Fruit fly (Drosophila melanogaster) whole organism, embryonic: ENCODE results near the gene CG11882.

Source experiments
- Awh ChIP-seq: fragments of 200-800 bp; sonication (Bioruptor generic); IDR thresholded peaks from 2 replicates; pipeline ENCODE4, ENCODE4 v1.3.6; 2022; ENCODE audit warnings: missing biosample characterization, missing genetic modification characterization
- BEAF-32 ChIP-seq: fragments of 200-800 bp; sonication (Bioruptor generic); optimal IDR thresholded peaks from 3 replicates; lab custom pipeline; 2017; ENCODE audit warnings: missing biosample characterization, missing genetic modification characterization, mild to moderate bottlenecking, moderate library complexity, missing genetic modification reagents
- Bdp1 ChIP-seq: fragments of 200-800 bp; sonication (Bioruptor generic); optimal IDR thresholded peaks from 3 replicates; lab custom pipeline; 2016; ENCODE audit warnings: missing biosample characterization, missing genetic modification characterization
- CG10366 ChIP-seq: fragments of 200-800 bp; sonication (Bioruptor generic); IDR thresholded peaks from 2 replicates; pipeline ENCODE4 v1.3.6; 2022; ENCODE audit warnings: missing biosample characterization, missing genetic modification characterization
- CG10462 ChIP-seq: fragments of 200-800 bp; sonication (Bioruptor generic); optimal IDR thresholded peaks from 2 replicates; lab custom pipeline; 2016; ENCODE audit warnings: missing biosample characterization, missing genetic modification characterization
- CG11093 ChIP-seq: fragments of 200-800 bp; sonication (Bioruptor generic); IDR thresholded peaks from 3 replicates; pipeline ENCODE4 v1.3.6; 2022; ENCODE audit warnings: missing biosample characterization, missing genetic modification characterization
- CG14965 ChIP-seq: fragments of 200-800 bp; sonication (Bioruptor generic); optimal IDR thresholded peaks from 2 replicates; lab custom pipeline; 2016; ENCODE audit warnings: missing biosample characterization, missing genetic modification characterization, borderline replicate concordance
- CG18011 ChIP-seq: fragments of 200-800 bp; sonication (Bioruptor generic); optimal IDR thresholded peaks from 2 replicates; lab custom pipeline; 2017; ENCODE audit warnings: missing biosample characterization, missing genetic modification characterization, mild to moderate bottlenecking, moderate library complexity, missing genotype
- CG18476 ChIP-seq: fragments of 200-800 bp; sonication (Bioruptor generic); optimal IDR thresholded peaks from 2 replicates; lab custom pipeline; 2016; ENCODE audit warnings: missing biosample characterization, mild to moderate bottlenecking, missing genetic modification characterization
- CG2199 ChIP-seq: fragments of 200-800 bp; sonication (Bioruptor generic); IDR thresholded peaks from 3 replicates; pipeline ENCODE4 v1.3.6; 2022; ENCODE audit warnings: missing biosample characterization, missing genetic modification characterization
- CG30020 ChIP-seq: fragments of 200-800 bp; optimal IDR thresholded peaks from 2 replicates; lab custom pipeline; 2019; ENCODE audit warnings: missing biosample characterization, mild to moderate bottlenecking, missing genetic modification characterization, moderate library complexity
- CG30431 ChIP-seq: fragments of 200-800 bp; sonication (Bioruptor generic); optimal IDR thresholded peaks from 2 replicates; lab custom pipeline; 2017; ENCODE audit warnings: missing biosample characterization, missing genetic modification characterization
- CG3726 ChIP-seq: fragments of 200-800 bp; sonication (Bioruptor generic); IDR thresholded peaks from 3 replicates; pipeline ENCODE4, ENCODE4 v1.3.6; 2022; ENCODE audit warnings: missing biosample characterization, missing genetic modification characterization
- CG3847 ChIP-seq: fragments of 200-800 bp; sonication (Bioruptor generic); IDR thresholded peaks from 2 replicates; pipeline ENCODE4 v1.3.6; 2022; ENCODE audit warnings: missing biosample characterization, missing genetic modification characterization
- CG6272 ChIP-seq: fragments of 200-800 bp; sonication (Bioruptor generic); IDR thresholded peaks from 2 replicates; pipeline ENCODE4 v1.3.6; 2022; ENCODE audit warnings: missing biosample characterization, missing genetic modification characterization
- CG8359 ChIP-seq: fragments of 200-800 bp; sonication (Bioruptor generic); optimal IDR thresholded peaks from 2 replicates; lab custom pipeline; 2017; ENCODE audit warnings: missing biosample characterization, mild to moderate bottlenecking, missing genetic modification characterization, borderline replicate concordance
- CG8478 ChIP-seq: fragments of >200 bp; optimal IDR thresholded peaks from 2 replicates; lab custom pipeline; 2018
- HLHmδ ChIP-seq: fragments of 200-800 bp; sonication (Bioruptor generic); optimal IDR thresholded peaks from 2 replicates; lab custom pipeline; 2018; ENCODE audit warnings: missing biosample characterization, mild to moderate bottlenecking, missing genetic modification characterization, moderate library complexity
- HmgZ ChIP-seq: fragments of 200-800 bp; sonication (Bioruptor generic); optimal IDR thresholded peaks from 2 replicates; lab custom pipeline; 2018; ENCODE audit warnings: missing biosample characterization, mild to moderate bottlenecking, missing genetic modification characterization
- Hmr ChIP-seq: fragments of 200-800 bp; sonication (Bioruptor generic); optimal IDR thresholded peaks from 3 replicates; lab custom pipeline; 2017; ENCODE audit warnings: mild to moderate bottlenecking, missing biosample characterization, missing genetic modification reagents, missing genetic modification characterization
- Hr3 ChIP-seq: fragments of 200-800 bp; sonication (Bioruptor generic); optimal IDR thresholded peaks from 3 replicates; lab custom pipeline; 2016; ENCODE audit warnings: missing biosample characterization, missing genetic modification characterization
- Mrtf ChIP-seq: fragments of 200-800 bp; sonication (Bioruptor generic); IDR thresholded peaks from 3 replicates; pipeline ENCODE4 v1.3.6; 2022; ENCODE audit warnings: missing biosample characterization, missing genetic modification characterization
- NC2α ChIP-seq: fragments of 200-800 bp; sonication (Bioruptor generic); optimal IDR thresholded peaks from 2 replicates; lab custom pipeline; 2016; ENCODE audit warnings: missing biosample characterization, missing genetic modification characterization
- Oli ChIP-seq: fragments of 200-800 bp; sonication (Bioruptor generic); optimal IDR thresholded peaks from 2 replicates; lab custom pipeline; 2018; ENCODE audit warnings: missing biosample characterization, mild to moderate bottlenecking, missing genetic modification characterization, moderate library complexity
- Scr ChIP-seq: fragments of 200-800 bp; sonication (Bioruptor generic); IDR thresholded peaks from 2 replicates; pipeline ENCODE4 v1.3.6; 2022; ENCODE audit warnings: missing biosample characterization, missing genetic modification characterization; ENCODE audit not compliant: partially characterized antibody
- Side ChIP-seq: fragments of 200-800 bp; sonication (Bioruptor generic); optimal IDR thresholded peaks from 2 replicates; lab custom pipeline; 2016; ENCODE audit warnings: missing biosample characterization, missing genetic modification characterization
- Sin3A ChIP-seq: fragments of >200 bp; optimal IDR thresholded peaks from 2 replicates; lab custom pipeline; 2018
- Sry-δ ChIP-seq: fragments of 200-800 bp; sonication (Bioruptor generic); optimal IDR thresholded peaks from 2 replicates; lab custom pipeline; 2016; ENCODE audit warnings: missing biosample characterization, missing genetic modification characterization
- ab ChIP-seq: fragments of 200-800 bp; sonication (Bioruptor generic); optimal IDR thresholded peaks from 2 replicates; lab custom pipeline; 2016; ENCODE audit warnings: missing biosample characterization, missing genetic modification characterization
- ato ChIP-seq: fragments of 200-800 bp; sonication (Bioruptor generic); IDR thresholded peaks from 2 replicates; pipeline ENCODE4 v1.3.6; 2022; ENCODE audit warnings: missing biosample characterization, missing genetic modification characterization; ENCODE audit not compliant: partially characterized antibody
- btn ChIP-seq: fragments of 200-800 bp; sonication (Bioruptor generic); optimal IDR thresholded peaks from 2 replicates; lab custom pipeline; 2016; ENCODE audit warnings: missing biosample characterization, missing genetic modification characterization
- chm ChIP-seq: fragments of 200-800 bp; sonication (Bioruptor generic); IDR thresholded peaks from 2 replicates; pipeline ENCODE4 v1.3.6; 2022; ENCODE audit warnings: missing biosample characterization, missing genetic modification characterization
- crol ChIP-seq: fragments of 200-800 bp; sonication (Bioruptor generic); IDR thresholded peaks from 2 replicates; pipeline ENCODE4 v1.3.6; 2022; ENCODE audit warnings: missing biosample characterization, missing genetic modification characterization
- cwo ChIP-seq: fragments of 200-800 bp; sonication (Bioruptor generic); optimal IDR thresholded peaks from 3 replicates; lab custom pipeline; 2017; ENCODE audit warnings: missing biosample characterization, missing genetic modification characterization, mild to moderate bottlenecking, moderate library complexity, missing genetic modification reagents
- dan ChIP-seq: fragments of 200-800 bp; sonication (Bioruptor generic); IDR thresholded peaks from 2 replicates; pipeline ENCODE4 v1.3.6; 2022; ENCODE audit warnings: missing biosample characterization, missing genetic modification characterization
- dm ChIP-seq: fragments of 200-800 bp; sonication (Bioruptor generic); optimal IDR thresholded peaks from 3 replicates; lab custom pipeline; 2016; ENCODE audit warnings: missing biosample characterization, missing genetic modification characterization
- en ChIP-seq: fragments of 200-800 bp; sonication (Bioruptor generic); optimal IDR thresholded peaks from 2 replicates; lab custom pipeline; 2016; ENCODE audit warnings: missing biosample characterization, missing genetic modification characterization
- gsb ChIP-seq: fragments of 200-800 bp; sonication (Bioruptor generic); IDR thresholded peaks from 2 replicates; pipeline ENCODE4 v1.3.6; 2022; ENCODE audit warnings: missing biosample characterization, missing genetic modification characterization
- kah ChIP-seq: fragments of 200-800 bp; sonication (Bioruptor generic); optimal IDR thresholded peaks from 2 replicates; lab custom pipeline; 2018; ENCODE audit warnings: missing biosample characterization, mild to moderate bottlenecking, missing genetic modification characterization
- lola ChIP-seq, 3 experiments: fragments of >200 bp in 2 of 3; fragments of 200-800 bp in 1 of 3; sonication (Bioruptor generic) in 1 of 3; optimal IDR thresholded peaks; 2 replicates each; lab custom pipeline; 2017 to 2019; ENCODE audit warnings: missing biosample characterization in 3 of 3, missing genetic modification characterization in 3 of 3, mild to moderate bottlenecking in 1 of 3, moderate library complexity in 1 of 3
- prd ChIP-seq, 3 experiments: fragments of >200 bp in 2 of 3; fragments of 200-800 bp in 1 of 3; sonication (Bioruptor generic) in 1 of 3; optimal IDR thresholded peaks in 2 of 3; IDR thresholded peaks in 1 of 3; 2 replicates in 2 of 3; 3 replicates in 1 of 3; pipeline versions ENCODE4 v1.3.6 to Lab custom; 2017 to 2022; ENCODE audit warnings: missing biosample characterization in 1 of 3, missing genetic modification characterization in 1 of 3
- pzg ChIP-seq: fragments of 200-800 bp; sonication (Bioruptor generic); optimal IDR thresholded peaks from 3 replicates; lab custom pipeline; 2018; ENCODE audit warnings: missing biosample characterization, mild to moderate bottlenecking, missing genetic modification characterization, moderate library complexity
- ro ChIP-seq: fragments of 200-800 bp; sonication (Bioruptor generic); IDR thresholded peaks from 2 replicates; pipeline ENCODE4 v1.3.6; 2022; ENCODE audit warnings: missing biosample characterization, missing genetic modification characterization
- sd ChIP-seq: fragments of 200-800 bp; sonication (Bioruptor generic); optimal IDR thresholded peaks from 3 replicates; lab custom pipeline; 2018; ENCODE audit warnings: missing biosample characterization, mild to moderate bottlenecking, missing genetic modification characterization, moderate library complexity
- seq ChIP-seq: fragments of 200-800 bp; sonication (Bioruptor generic); IDR thresholded peaks from 2 replicates; pipeline ENCODE4 v1.3.6; 2022; ENCODE audit warnings: missing biosample characterization, missing genetic modification characterization
- sisA ChIP-seq: fragments of 200-800 bp; sonication (Bioruptor generic); IDR thresholded peaks from 2 replicates; pipeline ENCODE4 v1.3.6; 2022; ENCODE audit warnings: missing biosample characterization, missing genetic modification characterization
- toy ChIP-seq: fragments of 200-800 bp; sonication (Bioruptor generic); IDR thresholded peaks from 2 replicates; pipeline ENCODE4 v1.3.6; 2022; ENCODE audit warnings: missing biosample characterization, missing genetic modification characterization
- unc-4 ChIP-seq: fragments of 200-800 bp; sonication (Bioruptor generic); IDR thresholded peaks from 2 replicates; pipeline ENCODE4 v1.3.6; 2022; ENCODE audit warnings: missing biosample characterization, missing genetic modification characterization; ENCODE audit not compliant: partially characterized antibody

CG11882 gene

DNA sequence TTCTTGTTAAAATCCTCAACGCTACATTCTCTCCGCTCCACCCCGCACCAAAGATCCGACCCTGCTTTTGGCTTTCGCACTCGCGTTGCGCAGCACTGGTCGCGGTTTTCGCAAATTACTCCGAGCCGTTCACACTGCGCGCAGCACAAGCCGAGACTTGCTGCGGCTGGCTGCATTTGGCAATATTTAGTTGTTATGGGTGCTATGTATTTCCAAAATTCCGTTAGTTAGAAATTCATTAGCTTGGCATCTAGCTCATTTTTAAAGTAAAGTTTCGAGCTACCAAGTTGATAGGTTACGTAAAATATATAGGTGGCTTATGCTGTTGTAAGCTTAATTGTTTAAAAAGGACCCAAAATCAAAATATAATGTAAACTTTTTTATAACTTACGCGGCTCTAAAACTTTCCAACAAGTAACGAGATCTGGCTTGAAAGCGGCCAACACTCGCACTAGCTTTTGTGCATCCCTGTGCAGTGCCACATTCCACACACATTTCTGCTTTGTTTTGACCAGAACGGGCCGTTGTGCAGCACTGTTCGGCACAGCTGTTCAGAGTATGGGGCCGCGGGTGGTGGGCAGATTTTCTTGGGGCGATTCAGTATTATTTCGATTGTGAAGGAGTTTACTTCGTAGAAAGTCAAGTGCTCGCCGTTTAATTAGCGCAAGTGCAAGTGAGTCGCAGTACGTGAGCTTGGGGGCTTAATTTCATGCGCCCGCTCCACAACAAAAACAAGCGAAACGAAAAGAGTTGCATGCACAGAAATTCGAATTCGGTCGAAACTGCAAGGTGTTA, 25.0 kb downstream of the CG11882 start, which contains the start of the genes yem and Ctl2 (continued):
- TF ChIP-seq prd (optimal IDR thresholded peaks at IDR 0.05; lab: Kevin White, UChicago) (no peak), prd (GFP tag; IDR thresholded peaks at IDR 0.05; lab: Robert Waterston, UW) (peak; percentile 57; the same call in 2 of the 3 replicates), CG30431 (GFP tag; lab: Kevin White, UChicago) (peak; percentile 56), CG2199 (GFP tag; lab: Robert Waterston, UW) (peak; percentile 23; the same call in 2 of the 3 replicates), gsb (GFP tag; lab: Robert Waterston, UW) (no peak), CG18476 (GFP tag; lab: Kevin White, UChicago) (peak; percentile 76), CG6272 (GFP tag; lab: Robert Waterston, UW) (peak; percentile 67; the same call in 1 of the 2 replicates), Sin3A (lab: Kevin White, UChicago) (peak; percentile 97), CG14965 (GFP tag; lab: Kevin White, UChicago) (peak; percentile 42), CG30020 (tag; lab: Kevin White, UChicago) (peak; percentile 68), HLHmδ (GFP tag; lab: Kevin White, UChicago) (peak; percentile 81), Hmr (GFP tag; lab: Kevin White, UChicago) (peak; percentile 76), btn (GFP tag; lab: Kevin White, UChicago) (peak; percentile 50), Side (peak; percentile 77), kah (GFP tag; lab: Kevin White, UChicago) (peak; percentile 22), unc-4 (GFP tag; lab: Robert Waterston, UW) (no peak), CG10366 (GFP tag; lab: Robert Waterston, UW) (peak; percentile 48), HmgZ (tag; lab: Kevin White, UChicago) (peak; percentile 65), seq (GFP tag; lab: Robert Waterston, UW) (no peak), Bdp1 (GFP tag; lab: Kevin White, UChicago) (peak; percentile 69), en (GFP tag; lab: Kevin White, UChicago) (peak; percentile 34), toy (GFP tag; lab: Robert Waterston, UW) (no peak), Scr (GFP tag; lab: Robert Waterston, UW) (no peak), CG8478 (no peak), Mrtf (peak; percentile 59), ato (peak; percentile 5; the same call in 1 of the 2 replicates), CG10462 (peak; percentile 28), CG18011 (GFP tag; lab: Kevin White, UChicago) (peak; percentile 32), CG3847 (peak; percentile 68), CG8359 (GFP tag; lab: Kevin White, UChicago) (no peak), Hr3 (GFP tag; lab: Kevin White, UChicago) (peak; percentile 78), NC2α (GFP tag; lab: Kevin White, UChicago) (peak; percentile 53), sd (tag; lab: Kevin White, UChicago) (peak; percentile 100), crol (peak; percentile 95), Sry-δ (peak; percentile 65), pzg (GFP tag; lab: Kevin White, UChicago) (peak; percentile 73), Oli (tag; lab: Kevin White, UChicago) (peak; percentile 51), dm (GFP tag; lab: Kevin White, UChicago) (peak; percentile 88), BEAF-32 (GFP tag; lab: Kevin White, UChicago) (peak; percentile 50), cwo (GFP tag; lab: Kevin White, UChicago) (peak; percentile 25), sisA (peak; percentile 71), Awh (GFP tag; lab: Robert Waterston, UW) (0 out of 2 replicates have a peak, but pooled peaks have one; percentile 24), CG11093 (no peak; the same call in 2 of the 3 replicates), lola (GFP tag; optimal IDR thresholded peaks at IDR 0.05; lab: Kevin White, UChicago) (peak in 1 of 3 experiments; percentile 69), ro (GFP tag; lab: Robert Waterston, UW) (no peak; the same call in 1 of the 2 replicates), dan (GFP tag; lab: Robert Waterston, UW) (no peak), CG3726 (GFP tag; lab: Robert Waterston, UW) (no peak; the same call in 2 of the 3 replicates), ab (GFP tag; lab: Kevin White, UChicago) (peak; percentile 58), chm (GFP tag; lab: Robert Waterston, UW) (peak; percentile 50; the same call in 1 of the 2 replicates)
